Worm (Caenorhabditis elegans): ENCODE measurements around the gene col-151.

- TF ChIP-seq pha-4 (tag; optimal IDR thresholded peaks at IDR 0.05): peak; percentile 49
- TF ChIP-seq sptf-1 (tag; optimal IDR thresholded peaks at IDR 0.05): no peak
- no peak for TF ChIP-seq unc-62 (GFP tag; optimal IDR thresholded peaks at IDR 0.05)
- TF ChIP-seq nhr-28 (tag; optimal IDR thresholded peaks at IDR 0.05): no peak
- TF ChIP-seq elt-1 (tag; optimal IDR thresholded peaks at IDR 0.05; ENCODE audit: borderline replicate concordance, insufficient read depth): no peak
- TF ChIP-seq ces-1 (GFP tag; optimal IDR thresholded peaks at IDR 0.05): peak; percentile 77
- TF ChIP-seq mab-5 (tag; optimal IDR thresholded peaks at IDR 0.05): no peak
These were observed 42.0 kb downstream of the col-151 start, which contains the start of gene nol-56 for ce11 chrV:10352928-10353427.

Measured in whole organism, mixed stage, embryonic.